Worm (Caenorhabditis elegans): ENCODE data around the gene K02E11.3.

K02E11.3 gene

ce11 chrV:14289363-14289762 is 42.7 kb upstream of the K02E11.3 start, which contains the start of gene F14D7.1:
Gene F14D7.1 (minus strand): TSS chrV:14289463.
- no peak for TF ChIP-seq zip-4 (GFP tag; optimal IDR thresholded peaks at IDR 0.05)
- no peak for TF ChIP-seq nhr-90 (tag; optimal IDR thresholded peaks at IDR 0.05; ENCODE audit: poor library complexity)
- TF ChIP-seq nhr-84 (tag; optimal IDR thresholded peaks at IDR 0.05) = no peak
- TF ChIP-seq ceh-82 (tag; optimal IDR thresholded peaks at IDR 0.05) = no peak
- no peak for TF ChIP-seq mef-2 (tag; optimal IDR thresholded peaks at IDR 0.05)
- no peak for TF ChIP-seq swsn-7 (tag; optimal IDR thresholded peaks at IDR 0.05)
- no peak for TF ChIP-seq Y116A8C.19 (tag; optimal IDR thresholded peaks at IDR 0.05; ENCODE audit: borderline replicate concordance)
- TF ChIP-seq ceh-63 (GFP tag; optimal IDR thresholded peaks at IDR 0.05) = no peak
- no peak for TF ChIP-seq rnt-1 (tag; optimal IDR thresholded peaks at IDR 0.05)
- TF ChIP-seq nhr-11 (tag; optimal IDR thresholded peaks at IDR 0.05) = no peak
- TF ChIP-seq unc-86 (tag; optimal IDR thresholded peaks at IDR 0.05) = no peak

- TF ChIP-seq aly-2 (tag; optimal IDR thresholded peaks at IDR 0.05) (no peak), C04F5.9 (tag; optimal IDR thresholded peaks at IDR 0.05) (no peak), ama-1 (optimal IDR thresholded peaks at IDR 0.05) (no peak), isw-1 (GFP tag; IDR thresholded peaks at IDR 0.05) (no peak), fkh-10 (GFP tag; optimal IDR thresholded peaks at IDR 0.05) (no peak)
These were observed 39.1 kb upstream of the K02E11.3 start, which contains the start of gene F40G12.11 for ce11 chrV:14285803-14286202. Gene F40G12.11 (plus strand): TSS chrV:14286171.

- TF ChIP-seq vab-15 (tag; optimal IDR thresholded peaks at IDR 0.05) (no peak), nhr-12 (tag; optimal IDR thresholded peaks at IDR 0.05) (no peak), pax-3 (tag; optimal IDR thresholded peaks at IDR 0.05) (no peak), elt-2 (tag; optimal IDR thresholded peaks at IDR 0.05) (no peak), lir-3 (tag; optimal IDR thresholded peaks at IDR 0.05; ENCODE audit: poor library complexity) (no peak), nhr-76 (tag; optimal IDR thresholded peaks at IDR 0.05) (no peak), ceh-90 (tag; optimal IDR thresholded peaks at IDR 0.05) (no peak), nhr-90 (tag; optimal IDR thresholded peaks at IDR 0.05; ENCODE audit: poor library complexity) (no peak), nhr-47 (tag; optimal IDR thresholded peaks at IDR 0.05) (no peak), efl-1 (optimal IDR thresholded peaks at IDR 0.05) (no peak), efl-1 (GFP tag; optimal IDR thresholded peaks at IDR 0.05 in 1 of 2) (no peak), isw-1 (GFP tag; IDR thresholded peaks at IDR 0.05) (no peak), snpc-4 (tag; optimal IDR thresholded peaks at IDR 0.05) (no peak), Y116A8C.19 (tag; optimal IDR thresholded peaks at IDR 0.05; ENCODE audit: borderline replicate concordance) (no peak), egl-27 (tag; optimal IDR thresholded peaks at IDR 0.05) (no peak), lin-39 (tag; optimal IDR thresholded peaks at IDR 0.05) (no peak), aha-1 (tag; optimal IDR thresholded peaks at IDR 0.05) (no peak), zip-4 (GFP tag; optimal IDR thresholded peaks at IDR 0.05) (no peak)
These were observed 36.6 kb upstream of the K02E11.3 start, which contains the start of gene F40G12.10 for ce11 chrV:14283241-14283640. Gene F40G12.10 (plus strand): TSS chrV:14283541.

- no peak for TF ChIP-seq fkh-10 (GFP tag; optimal IDR thresholded peaks at IDR 0.05)
- no peak for TF ChIP-seq egl-13 (tag; optimal IDR thresholded peaks at IDR 0.05)
These were observed 35.6 kb upstream of the K02E11.3 start, which contains the start of the genes srt-74 and F40G12.9 for ce11 chrV:14282222-14282709. Gene srt-74 (minus strand): TSS chrV:14282322. Gene F40G12.9 (plus strand): TSS chrV:14282659.

- TF ChIP-seq unc-30 (tag; optimal IDR thresholded peaks at IDR 0.05) = no peak
- TF ChIP-seq unc-130 (tag; optimal IDR thresholded peaks at IDR 0.05) = no peak
- TF ChIP-seq ceh-82 (tag; optimal IDR thresholded peaks at IDR 0.05) = no peak
- TF ChIP-seq nhr-85 (tag) = no peak
- no peak for TF ChIP-seq jun-1 (tag; optimal IDR thresholded peaks at IDR 0.05)
- no peak for TF ChIP-seq ztf-4 (tag; optimal IDR thresholded peaks at IDR 0.05)
- TF ChIP-seq efl-3 (GFP tag; optimal IDR thresholded peaks at IDR 0.05) = no peak
- no peak for TF ChIP-seq pag-3 (tag; optimal IDR thresholded peaks at IDR 0.05; ENCODE audit: borderline replicate concordance, insufficient read depth)
- TF ChIP-seq lin-14 (GFP tag; optimal IDR thresholded peaks at IDR 0.05) = no peak
These were observed 33.1 kb upstream of the K02E11.3 start, which contains the start of gene srt-33 for ce11 chrV:14279777-14280176. Gene srt-33 (minus strand): TSS chrV:14279877.
